Worm (Caenorhabditis elegans) whole organism, L4/young adult: Measurements from ENCODE around the gene lips-9.

Experiments
- W03F9.2 ChIP-seq: fragments of 150-350 bp; optimal IDR thresholded peaks from 2 replicates; lab custom pipeline; 2014; ENCODE audit warnings: missing biosample characterization, missing genetic modification characterization
- dao-5 ChIP-seq: sonication (generic microtip); optimal IDR thresholded peaks from 2 replicates; lab custom pipeline; 2016; ENCODE audit warnings: missing genotype, missing genetic modification characterization, moderate library complexity, missing compliant biosample characterization

DNA sequence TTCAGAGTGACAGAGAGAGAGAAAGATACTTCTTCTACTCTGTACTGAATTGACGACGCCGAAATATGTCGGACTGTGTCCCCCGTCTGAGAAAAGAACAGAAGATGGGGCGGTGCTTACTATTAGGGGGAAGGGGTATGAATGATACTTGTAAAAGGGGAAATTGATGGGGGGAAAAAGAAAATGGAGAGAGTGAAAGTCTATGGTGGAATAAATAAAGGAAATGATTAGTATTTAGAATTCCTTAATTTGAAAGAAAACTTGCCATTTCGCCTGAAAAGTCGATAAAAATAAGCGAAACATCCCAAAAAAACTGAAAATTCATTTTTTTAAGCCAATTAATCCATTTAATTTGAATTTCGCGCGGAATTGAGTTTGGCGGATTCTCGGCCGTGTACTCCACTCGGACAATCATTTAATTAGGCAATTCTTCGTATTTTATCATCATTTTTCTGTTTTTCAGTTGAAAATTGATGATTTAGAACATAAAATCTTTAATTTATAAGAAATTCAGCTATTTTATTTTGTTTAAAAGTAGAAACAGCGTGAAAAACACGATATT, 20.6 kb downstream of the lips-9 start, which contains the start of gene F35C5.12:
- TF ChIP-seq W03F9.2 (tag; lab: Kevin White, UChicago) = no peak
- TF ChIP-seq dao-5 (tag; lab: Kevin White, UChicago) = no peak
